Worm (Caenorhabditis elegans) whole organism, young adult: Measurements from ENCODE around the gene F10G7.10.

ENCODE experiments used
- Y53G8AR.9 ChIP-seq: fragments of 200-800 bp; sonication (Bioruptor generic); conservative IDR thresholded peaks from 2 replicates; pipeline ENCODE4 v1.3.6; 2022; ENCODE audit warnings: missing genetic modification reagents, missing genetic modification characterization, missing compliant biosample characterization
- lsl-1 ChIP-seq: fragments of 200-800 bp; sonication (Bioruptor generic); optimal IDR thresholded peaks from 2 replicates; lab custom pipeline; 2018; ENCODE audit warnings: mild to moderate bottlenecking, missing genetic modification characterization, moderate library complexity, missing compliant biosample characterization

DNA sequence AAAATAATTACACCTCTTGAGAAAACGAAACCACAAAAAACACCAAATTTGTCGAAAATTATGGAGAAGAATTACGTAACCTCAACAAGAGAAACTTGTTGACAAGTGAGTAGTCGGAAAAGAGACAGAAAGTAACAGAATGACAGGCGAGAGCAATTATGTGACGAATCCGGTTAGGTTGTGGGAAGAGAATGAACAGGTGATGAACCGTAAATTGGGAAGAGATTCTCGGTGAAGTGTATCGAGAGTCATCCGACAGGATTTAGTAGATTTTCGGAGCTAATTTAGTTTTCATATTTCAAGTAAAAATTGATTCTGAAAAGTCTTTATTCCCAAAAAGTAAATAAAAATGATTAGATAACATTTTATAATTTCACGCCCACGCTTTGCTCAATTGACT lies 44.7 kb downstream of the F10G7.10 start, which contains the start of gene T05A7.7:
- no peak for TF ChIP-seq Y53G8AR.9
- TF ChIP-seq lsl-1 (GFP tag; lab: Kevin White, UChicago), result no peak
